Fruit fly (Drosophila melanogaster) whole organism: Measurements from ENCODE around the gene Zn72D.

Source experiments
- CG8478 ChIP-seq: fragments of >200 bp; optimal IDR thresholded peaks from 2 replicates; lab custom pipeline; 2018; ENCODE audit warnings: inconsistent platforms
- Dll ChIP-seq: fragments of >200 bp; optimal IDR thresholded peaks from 2 replicates; lab custom pipeline; 2017
- EcR ChIP-seq, 2 experiments: fragments of >200 bp; optimal IDR thresholded peaks; 2 replicates each; lab custom pipeline; 2017; ENCODE audit warnings: missing biosample characterization in 2 of 2, missing genetic modification characterization in 2 of 2, missing genetic modification reagents in 2 of 2
- pan ChIP-seq: fragments of >200 bp; optimal IDR thresholded peaks from 2 replicates; lab custom pipeline; 2017
- psq ChIP-seq: fragments of >200 bp; optimal IDR thresholded peaks from 2 replicates; lab custom pipeline; 2017
- usp ChIP-seq: fragments of >200 bp; optimal IDR thresholded peaks from 2 replicates; lab custom pipeline; 2017; ENCODE audit warnings: missing biosample characterization, missing genetic modification characterization, mixed read lengths

Zn72D gene

DNA sequence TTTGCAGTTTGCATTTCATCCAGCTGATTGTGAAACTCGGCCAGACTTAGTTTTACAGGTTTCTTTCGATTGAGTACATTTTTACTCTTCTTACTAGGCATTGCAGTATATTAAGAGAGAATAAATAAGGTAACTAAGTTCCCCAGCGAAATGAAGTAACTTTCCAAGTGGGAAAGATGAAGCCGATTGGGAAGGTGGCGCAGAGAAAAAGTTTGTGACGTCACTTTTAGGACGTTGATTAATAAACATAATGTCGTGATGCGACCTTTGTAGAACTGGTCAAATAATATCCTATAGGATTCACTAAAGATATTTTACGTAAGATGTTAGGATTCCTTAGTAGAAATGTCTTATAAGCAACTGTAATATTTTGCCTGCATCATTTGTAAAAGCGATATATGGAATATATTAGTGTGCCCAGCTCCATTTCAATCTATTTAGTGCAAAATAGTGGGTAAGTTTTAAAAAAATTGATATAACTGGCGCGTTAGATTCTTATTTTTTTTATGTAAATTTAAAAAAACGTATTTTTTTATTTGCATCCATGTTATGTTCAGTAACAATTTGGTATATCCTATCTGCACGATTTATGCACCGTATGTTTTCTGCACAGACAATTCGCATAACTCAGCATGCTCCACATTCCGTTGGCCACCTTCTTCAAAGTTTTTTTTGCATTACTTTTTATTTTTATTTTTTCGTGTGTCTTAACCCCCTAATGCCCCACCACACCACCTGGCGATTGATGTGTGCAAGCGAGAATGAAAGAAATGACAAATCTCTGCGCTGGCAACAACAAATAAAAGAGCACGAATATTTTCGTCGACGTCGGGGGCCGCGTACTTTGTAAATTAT is 31.5 kb upstream of the Zn72D start, which contains the start of gene CG32152:
TSS of gene CG32152 (minus strand) at position 352 of the 855 bp plus-strand sequence.
- no peak for TF ChIP-seq usp (GFP tag; lab: Kevin White, UChicago)
- no peak for TF ChIP-seq Dll (lab: Kevin White, UChicago)
- TF ChIP-seq pan (lab: Kevin White, UChicago) = no peak
- no peak for TF ChIP-seq psq (lab: Kevin White, UChicago)
- TF ChIP-seq CG8478 (lab: Kevin White, UChicago) = no peak
- no peak for TF ChIP-seq EcR (GFP tag; optimal IDR thresholded peaks at IDR 0.05; lab: Kevin White, UChicago)

dm6 chr3L:16141556-16141955 is 29.1 kb upstream of the Zn72D start:
- no peak for TF ChIP-seq usp (GFP tag; lab: Kevin White, UChicago)
- TF ChIP-seq Dll (lab: Kevin White, UChicago) = no peak
- no peak for TF ChIP-seq EcR (GFP tag; optimal IDR thresholded peaks at IDR 0.05; lab: Kevin White, UChicago)
- TF ChIP-seq CG8478 (lab: Kevin White, UChicago) = no peak
- TF ChIP-seq psq (lab: Kevin White, UChicago) = no peak
- TF ChIP-seq pan (lab: Kevin White, UChicago) = no peak

DNA sequence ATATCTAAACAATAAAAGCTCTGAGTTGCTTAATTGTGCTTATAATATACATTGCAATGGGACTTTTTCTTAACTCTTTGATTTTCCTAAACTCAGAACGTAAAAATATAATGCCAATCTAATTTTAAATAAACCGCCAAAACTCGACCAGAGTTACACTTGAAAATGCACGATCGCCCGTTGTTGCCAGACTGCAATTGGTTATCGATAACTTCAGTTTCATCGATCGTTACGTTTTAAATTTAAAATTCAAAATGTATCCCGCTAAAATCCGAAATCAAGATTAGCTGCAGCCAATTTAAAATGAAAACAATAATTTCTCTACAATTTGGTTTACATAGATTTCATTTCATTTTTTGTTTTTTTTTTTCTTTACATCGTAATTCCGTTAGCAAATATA is 26.7 kb upstream of the Zn72D start:
- no peak for TF ChIP-seq usp (GFP tag; lab: Kevin White, UChicago)
- no peak for TF ChIP-seq Dll (lab: Kevin White, UChicago)
- no peak for TF ChIP-seq CG8478 (lab: Kevin White, UChicago)
- TF ChIP-seq psq (lab: Kevin White, UChicago) = no peak

dm6 chr3L:16137779-16138178 is 25.4 kb upstream of the Zn72D start, which contains the start of gene CG5157:
TSS of gene CG5157 (minus strand) at chr3L:16137879.
- no peak for TF ChIP-seq psq (lab: Kevin White, UChicago)
- TF ChIP-seq usp (GFP tag; lab: Kevin White, UChicago) = no peak
- no peak for TF ChIP-seq EcR (GFP tag; optimal IDR thresholded peaks at IDR 0.05; lab: Kevin White, UChicago)
- TF ChIP-seq Dll (lab: Kevin White, UChicago) = no peak
- TF ChIP-seq pan (lab: Kevin White, UChicago) = no peak
- no peak for TF ChIP-seq CG8478 (lab: Kevin White, UChicago)

DNA sequence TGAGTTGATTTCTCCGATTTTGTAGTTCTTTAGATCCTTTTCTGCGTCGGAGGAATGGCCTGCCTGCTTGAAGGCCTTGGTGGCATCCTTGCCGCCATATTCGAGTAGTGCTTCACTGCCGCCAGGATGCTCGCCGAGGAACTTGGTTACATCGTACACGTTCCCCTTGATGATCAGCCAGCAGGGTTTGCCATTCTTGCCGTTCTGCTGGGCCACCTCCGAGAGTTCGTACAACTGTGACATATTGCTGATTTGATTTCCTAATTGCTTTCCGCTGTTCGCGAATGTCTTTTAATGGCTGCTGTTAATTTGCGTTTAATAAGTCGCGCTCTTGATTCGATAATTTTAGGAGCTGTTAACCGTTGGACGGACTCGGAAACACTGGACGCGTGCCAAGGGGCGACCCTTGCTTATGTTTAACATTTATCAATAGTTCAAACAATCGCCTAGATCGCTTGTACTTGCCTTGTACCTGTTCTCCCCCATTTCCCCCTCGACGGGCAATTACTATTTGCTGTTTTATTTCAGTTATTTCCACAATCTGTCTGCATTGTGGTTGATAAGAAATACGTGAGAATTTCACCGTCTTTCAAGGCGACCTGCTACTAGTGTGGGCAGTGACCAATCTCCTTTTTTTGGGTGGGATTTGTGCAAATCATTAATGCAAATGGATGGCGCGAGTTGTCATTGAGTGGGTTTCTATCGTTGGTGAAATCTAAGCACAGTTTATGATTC is 24.6 kb upstream of the Zn72D start:
- TF ChIP-seq EcR (GFP tag; optimal IDR thresholded peaks at IDR 0.05; lab: Kevin White, UChicago) (no peak), psq (lab: Kevin White, UChicago) (no peak), Dll (lab: Kevin White, UChicago) (no peak), usp (GFP tag; lab: Kevin White, UChicago) (no peak), pan (lab: Kevin White, UChicago) (no peak), CG8478 (lab: Kevin White, UChicago) (no peak)

- no peak for TF ChIP-seq EcR (GFP tag; optimal IDR thresholded peaks at IDR 0.05; lab: Kevin White, UChicago)
Measured at dm6 chr3L:16132067-16132418, 19.6 kb upstream of the Zn72D start.

DNA sequence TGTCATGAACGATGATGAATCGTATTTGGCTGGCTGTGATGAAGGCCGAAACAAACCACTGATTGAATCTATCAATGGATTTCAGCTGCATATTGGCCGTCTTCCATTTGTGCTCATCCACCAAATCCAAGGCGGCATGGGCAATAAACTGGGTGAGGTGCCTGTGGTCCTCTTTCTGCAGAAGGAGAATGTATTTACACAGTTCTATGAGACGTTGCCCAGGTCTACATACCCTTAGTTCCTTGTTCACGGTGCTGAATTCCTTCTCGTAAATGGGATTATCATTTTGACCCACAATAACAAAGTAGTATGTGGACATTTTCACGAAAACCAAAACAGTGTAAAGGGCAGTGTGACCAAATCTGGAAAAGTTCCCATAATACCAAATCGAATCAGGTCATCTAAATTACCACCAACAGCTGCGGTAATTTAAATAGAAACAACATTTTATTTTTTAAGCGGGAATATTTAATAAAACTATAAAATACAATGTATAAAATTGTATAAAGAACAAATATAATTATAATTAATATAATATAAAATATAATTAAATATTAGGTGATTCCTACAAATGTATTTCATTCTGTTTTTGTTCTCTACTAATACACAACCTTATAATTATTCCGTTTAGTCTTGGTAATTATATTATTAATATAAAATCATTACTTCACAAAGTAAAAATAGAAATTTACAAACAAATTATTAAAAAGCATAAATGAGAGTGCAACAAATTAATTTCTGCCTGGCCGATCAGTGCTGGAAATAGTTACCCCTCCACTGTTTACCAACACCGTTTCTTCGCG is 19.0 kb upstream of the Zn72D start, which contains the start of the genes Trs20 and elg1:
TSS of gene Trs20 (minus strand) at position 369 of the 803 bp plus-strand sequence.
TSS of gene elg1 (plus strand) at position 765 of the 803 bp plus-strand sequence.
- TF ChIP-seq psq (lab: Kevin White, UChicago) (no peak), CG8478 (lab: Kevin White, UChicago) (no peak), EcR (GFP tag; optimal IDR thresholded peaks at IDR 0.05; lab: Kevin White, UChicago) (no peak), pan (lab: Kevin White, UChicago) (no peak), Dll (lab: Kevin White, UChicago) (no peak)

DNA sequence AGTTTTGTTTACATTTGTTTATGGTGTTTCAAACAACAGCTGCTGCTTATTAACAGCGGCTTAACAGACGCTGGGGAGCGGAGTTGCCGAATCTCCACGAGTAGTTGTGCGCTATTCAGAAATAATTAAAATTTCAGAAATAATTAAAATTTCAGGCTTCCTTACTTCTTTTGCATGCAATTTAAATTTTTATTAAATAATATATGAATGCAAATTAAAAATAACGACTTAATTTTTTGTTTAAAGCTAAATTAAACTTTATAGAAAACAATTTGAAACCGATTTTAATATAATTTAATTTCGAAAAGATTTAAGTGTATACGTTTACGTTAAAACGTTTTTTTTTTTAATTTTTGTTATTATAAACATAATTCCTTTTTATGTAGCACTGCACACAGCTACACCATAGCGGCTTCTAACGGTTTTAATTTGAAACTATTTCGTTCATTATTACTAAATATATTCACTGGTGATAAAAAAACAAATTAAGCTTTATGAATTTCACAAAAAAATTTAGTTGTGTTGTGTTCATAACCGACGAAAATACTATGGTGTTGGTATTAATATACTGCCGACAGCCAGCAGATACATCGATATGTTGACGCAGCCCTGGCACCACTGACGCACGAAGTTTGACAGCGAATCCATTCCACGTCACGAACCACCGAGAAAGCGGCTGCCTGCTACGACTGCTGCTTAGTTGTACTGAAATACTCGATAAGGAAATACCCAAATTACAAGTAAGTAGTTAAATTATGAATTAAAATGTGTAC is 16.7 kb upstream of the Zn72D start, which contains the start of gene SsRbeta:
TSS of gene SsRbeta (plus strand) at position 645 of the 773 bp plus-strand sequence.
- no peak for TF ChIP-seq Dll (lab: Kevin White, UChicago)
- no peak for TF ChIP-seq pan (lab: Kevin White, UChicago)
- TF ChIP-seq psq (lab: Kevin White, UChicago) = no peak
- TF ChIP-seq usp (GFP tag; lab: Kevin White, UChicago) = no peak
- no peak for TF ChIP-seq EcR (GFP tag; optimal IDR thresholded peaks at IDR 0.05; lab: Kevin White, UChicago)
- no peak for TF ChIP-seq CG8478 (lab: Kevin White, UChicago)

DNA sequence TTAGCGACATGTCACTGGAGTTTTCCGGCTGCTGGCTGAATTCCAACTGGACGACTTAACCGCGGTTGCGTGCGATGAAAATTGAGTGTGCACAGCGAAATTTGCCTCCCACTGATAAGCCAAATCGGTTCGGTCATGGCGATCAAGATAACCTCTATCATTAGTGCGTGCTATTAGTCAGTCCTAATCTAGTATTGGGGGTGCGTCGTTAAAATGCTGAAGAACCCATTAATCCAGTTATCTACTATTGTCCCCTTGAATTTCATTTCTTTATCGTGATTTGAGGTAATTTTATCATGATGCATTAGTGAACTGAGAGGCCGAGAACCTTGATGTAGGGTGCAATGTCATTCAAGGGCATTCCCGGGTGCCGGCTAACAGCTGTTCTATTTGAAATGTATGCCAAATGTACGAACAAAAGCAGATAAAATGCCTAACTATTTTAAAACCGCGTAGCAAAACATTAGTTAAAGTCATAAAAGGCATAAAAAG is 16.1 kb upstream of the Zn72D start, which contains the start of gene Pgm1:
TSS of gene Pgm1 (minus strand) at position 51 of the 492 bp plus-strand sequence.
- TF ChIP-seq pan (lab: Kevin White, UChicago) (no peak), psq (lab: Kevin White, UChicago) (no peak), EcR (GFP tag; optimal IDR thresholded peaks at IDR 0.05; lab: Kevin White, UChicago) (no peak)

DNA sequence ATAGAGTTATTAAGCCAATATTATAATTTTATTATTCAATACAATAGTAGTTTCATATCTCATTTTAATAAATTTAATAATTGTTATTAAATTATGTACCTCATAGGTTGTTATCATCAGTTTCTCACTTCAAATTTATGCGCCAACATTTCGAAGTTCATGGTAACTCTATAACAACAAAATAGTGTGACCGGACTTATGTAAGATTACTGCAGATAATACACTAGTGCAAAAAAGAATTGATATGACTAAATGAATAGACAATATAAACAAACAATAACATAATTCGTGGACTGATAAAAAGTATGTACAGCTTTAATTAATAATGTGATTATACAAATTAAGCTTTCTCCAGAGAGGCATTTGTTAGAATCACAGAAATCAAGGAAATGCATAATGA is 9.4 kb upstream of the Zn72D start, which contains the start of gene Strump:
TSS of gene Strump (plus strand) at position 212 of the 400 bp plus-strand sequence.
- no peak for TF ChIP-seq Dll (lab: Kevin White, UChicago)
